Worm (Caenorhabditis elegans) whole organism, young adult: ENCODE results near the gene Y81G3A.1.

Source experiments
- ceh-100 ChIP-seq: fragments of 200-800 bp; sonication (Bioruptor generic); IDR thresholded peaks from 2 replicates; pipeline ENCODE4 v1.3.6; 2022; ENCODE audit warnings: missing genetic modification reagents, missing genetic modification characterization, missing compliant biosample characterization
- lin-35 ChIP-seq, 3 experiments: fragments of 150-350 bp in 2 of 3; sonication (generic microtip) in 1 of 3; optimal IDR thresholded peaks; 2 replicates each; lab custom pipeline; 2014 to 2018; ENCODE audit warnings: missing biosample characterization in 3 of 3, missing genetic modification characterization in 3 of 3, missing genetic modification reagents in 3 of 3
- lsy-27 ChIP-seq: sonication (generic microtip); optimal IDR thresholded peaks from 2 replicates; lab custom pipeline; 2017; ENCODE audit warnings: missing genetic modification characterization, mild to moderate bottlenecking, missing compliant biosample characterization, antibody characterized with exemption, missing genotype, borderline replicate concordance; ENCODE audit not compliant: insufficient read depth
- nfya-1 ChIP-seq: sonication (generic microtip); optimal IDR thresholded peaks from 2 replicates; lab custom pipeline; 2017; ENCODE audit warnings: antibody characterized with exemption, missing compliant biosample characterization, missing genetic modification characterization, borderline replicate concordance; ENCODE audit not compliant: insufficient read depth
- snpc-4 ChIP-seq, 5 experiments: fragments of 150-350 bp in 1 of 5; sonication (generic microtip) in 4 of 5; optimal IDR thresholded peaks; 2 replicates each; lab custom pipeline; 2014 to 2018; ENCODE audit warnings: missing genetic modification characterization in 5 of 5, missing biosample characterization in 3 of 5, antibody characterized with exemption in 2 of 5, mild to moderate bottlenecking in 2 of 5, missing compliant biosample characterization in 2 of 5, missing genotype in 2 of 5, moderate library complexity in 2 of 5, missing genetic modification reagents in 1 of 5
- tbp1 ChIP-seq: fragments of 200-800 bp; sonication (Bioruptor generic); optimal IDR thresholded peaks from 2 replicates; lab custom pipeline; 2018; ENCODE audit warnings: mild to moderate bottlenecking, missing genetic modification characterization, missing compliant biosample characterization
- unc-62 ChIP-seq: fragments of 150-350 bp; optimal IDR thresholded peaks from 2 replicates; lab custom pipeline; 2014; ENCODE audit warnings: missing biosample characterization, missing genetic modification reagents, missing genetic modification characterization

DNA sequence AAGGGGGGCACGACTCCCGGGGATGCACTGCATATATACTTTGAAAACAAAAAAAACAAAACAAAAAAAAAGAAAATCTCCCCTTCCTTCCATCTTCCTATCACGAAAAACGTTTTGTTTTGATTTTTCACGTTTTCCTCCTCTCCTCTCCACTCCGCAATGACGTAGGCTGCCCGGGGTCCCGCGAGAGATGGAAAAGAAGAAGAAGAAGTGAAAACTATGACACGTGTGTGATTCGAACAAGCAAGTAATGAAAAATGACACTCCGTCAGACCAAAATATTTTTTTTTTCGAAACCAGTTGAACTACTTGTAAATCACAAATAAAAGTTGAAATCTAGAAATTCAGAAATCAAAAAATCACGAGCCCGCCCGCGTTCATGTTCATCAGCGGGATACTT is 18.5 kb downstream of the Y81G3A.1 start:
- TF ChIP-seq unc-62, result no peak
- no peak for TF ChIP-seq lin-35 (GFP tag; optimal IDR thresholded peaks at IDR 0.05; lab: Kevin White, UChicago)
- TF ChIP-seq nfya-1, result no peak
- no peak for TF ChIP-seq lsy-27 (tag; lab: Kevin White, UChicago)
- TF ChIP-seq ceh-100, result no peak
- no peak for TF ChIP-seq snpc-4 (GFP tag; optimal IDR thresholded peaks at IDR 0.05; lab: Kevin White, UChicago)
- TF ChIP-seq snpc-4 (tag; optimal IDR thresholded peaks at IDR 0.05; lab: Kevin White, UChicago), result no peak
- no peak for TF ChIP-seq tbp1 (GFP tag; lab: Kevin White, UChicago)
